Worm (Caenorhabditis elegans) whole organism, L2 larva: ENCODE data around the gene C09H10.4.

Experiments
- C34F6.9 ChIP-seq: fragments of 150-350 bp; optimal IDR thresholded peaks from 2 replicates; lab custom pipeline; 2014; ENCODE audit warnings: missing biosample characterization, missing genetic modification characterization
- R02D3.7 ChIP-seq: fragments of 150-350 bp; optimal IDR thresholded peaks from 2 replicates; lab custom pipeline; 2014; ENCODE audit warnings: missing biosample characterization, missing genetic modification characterization
- Y55F3AM.14 ChIP-seq: fragments of 200-800 bp; sonication (Bioruptor generic); optimal IDR thresholded peaks from 2 replicates; lab custom pipeline; 2018; ENCODE audit warnings: mild to moderate bottlenecking, missing genetic modification characterization, missing compliant biosample characterization
- alr-1 ChIP-seq: fragments of 150-350 bp; optimal IDR thresholded peaks from 2 replicates; lab custom pipeline; 2014; ENCODE audit warnings: missing biosample characterization, missing genetic modification characterization
- aly-2 ChIP-seq: fragments of 150-350 bp; optimal IDR thresholded peaks from 2 replicates; lab custom pipeline; 2014; ENCODE audit warnings: missing biosample characterization, missing genetic modification characterization
- ama-1 ChIP-seq: fragments of 150-350 bp; optimal IDR thresholded peaks from 2 replicates; lab custom pipeline; 2018; ENCODE audit warnings: inconsistent platforms
- blmp-1 ChIP-seq: sonication (generic microtip); optimal IDR thresholded peaks from 2 replicates; lab custom pipeline; 2017; ENCODE audit warnings: missing genetic modification characterization, mild to moderate bottlenecking, missing compliant biosample characterization, antibody characterized with exemption, moderate library complexity; ENCODE audit not compliant: insufficient read depth
- ceh-16 ChIP-seq: fragments of 150-350 bp; optimal IDR thresholded peaks from 2 replicates; lab custom pipeline; 2014; ENCODE audit warnings: missing biosample characterization, missing genetic modification characterization
- ceh-82 ChIP-seq: fragments of 150-350 bp; optimal IDR thresholded peaks from 2 replicates; lab custom pipeline; 2014; ENCODE audit warnings: missing biosample characterization, missing genetic modification characterization
- crh-2 ChIP-seq: sonication (generic microtip); optimal IDR thresholded peaks from 2 replicates; lab custom pipeline; 2017; ENCODE audit warnings: missing biosample characterization, missing genetic modification characterization
- elt-1 ChIP-seq: fragments of 150-350 bp; optimal IDR thresholded peaks from 2 replicates; lab custom pipeline; 2014; ENCODE audit warnings: missing biosample characterization, missing genetic modification characterization
- elt-3 ChIP-seq: sonication (generic microtip); optimal IDR thresholded peaks from 2 replicates; lab custom pipeline; 2017; ENCODE audit warnings: missing biosample characterization, missing genetic modification characterization
- fos-1 ChIP-seq: fragments of 150-350 bp; optimal IDR thresholded peaks from 2 replicates; lab custom pipeline; 2014; ENCODE audit warnings: missing biosample characterization, missing genetic modification characterization
- lin-11 ChIP-seq: fragments of 150-350 bp; sonication (generic microtip); optimal IDR thresholded peaks from 2 replicates; lab custom pipeline; 2014; ENCODE audit warnings: missing biosample characterization, missing genetic modification characterization, inconsistent platforms, mixed read lengths
- lin-39 ChIP-seq: fragments of 150-350 bp; optimal IDR thresholded peaks from 2 replicates; lab custom pipeline; 2014; ENCODE audit warnings: missing biosample characterization, missing genetic modification reagents, missing genetic modification characterization
- lsy-2 ChIP-seq, 2 experiments: fragments of 150-350 bp in 1 of 2; sonication (generic microtip) in 1 of 2; optimal IDR thresholded peaks; 2 replicates each; lab custom pipeline; 2014 to 2017; ENCODE audit warnings: missing biosample characterization in 2 of 2, missing genetic modification characterization in 2 of 2
- mab-5 ChIP-seq: fragments of 150-350 bp; optimal IDR thresholded peaks from 2 replicates; lab custom pipeline; 2014; ENCODE audit warnings: missing biosample characterization, missing genetic modification characterization
- mbf-1 ChIP-seq: sonication (generic microtip); optimal IDR thresholded peaks from 2 replicates; lab custom pipeline; 2017; ENCODE audit warnings: missing biosample characterization, missing genetic modification characterization
- mdl-1 ChIP-seq, 2 experiments: fragments of 150-350 bp in 1 of 2; sonication (generic microtip) in 1 of 2; optimal IDR thresholded peaks; 2 replicates each; lab custom pipeline; 2017; ENCODE audit warnings: missing biosample characterization in 2 of 2, missing genetic modification characterization in 2 of 2
- nhr-10 ChIP-seq: sonication (generic microtip); optimal IDR thresholded peaks from 2 replicates; lab custom pipeline; 2017; ENCODE audit warnings: missing biosample characterization, missing genetic modification characterization
- nhr-11 ChIP-seq: fragments of 150-350 bp; optimal IDR thresholded peaks from 2 replicates; lab custom pipeline; 2014; ENCODE audit warnings: missing biosample characterization, missing genetic modification characterization
- nhr-12 ChIP-seq: fragments of 150-350 bp; optimal IDR thresholded peaks from 2 replicates; lab custom pipeline; 2014; ENCODE audit warnings: missing biosample characterization, missing genetic modification characterization
- nhr-129 ChIP-seq: fragments of 150-350 bp; optimal IDR thresholded peaks from 2 replicates; lab custom pipeline; 2014; ENCODE audit warnings: missing biosample characterization, missing genetic modification characterization
- nhr-21 ChIP-seq: fragments of 150-350 bp; optimal IDR thresholded peaks from 2 replicates; lab custom pipeline; 2014; ENCODE audit warnings: missing biosample characterization, missing genetic modification characterization
- nhr-25 ChIP-seq: fragments of 150-350 bp; sonication (generic microtip); optimal IDR thresholded peaks from 3 replicates; lab custom pipeline; 2014; ENCODE audit warnings: missing biosample characterization, missing genetic modification characterization
- nhr-6 ChIP-seq: fragments of 150-350 bp; optimal IDR thresholded peaks from 2 replicates; lab custom pipeline; 2014; ENCODE audit warnings: missing biosample characterization, missing genetic modification characterization
- nhr-77 ChIP-seq: fragments of 150-350 bp; optimal IDR thresholded peaks from 2 replicates; lab custom pipeline; 2014; ENCODE audit warnings: missing biosample characterization, missing genetic modification characterization
- peb-1 ChIP-seq: fragments of 150-350 bp; optimal IDR thresholded peaks from 2 replicates; lab custom pipeline; 2014; ENCODE audit warnings: missing biosample characterization, missing genetic modification characterization
- sem-4 ChIP-seq: fragments of 150-350 bp; optimal IDR thresholded peaks from 2 replicates; lab custom pipeline; 2014; ENCODE audit warnings: missing biosample characterization, missing genetic modification reagents, missing genetic modification characterization
- skn-1 ChIP-seq: sonication (generic microtip); optimal IDR thresholded peaks from 2 replicates; lab custom pipeline; 2017; ENCODE audit warnings: missing biosample characterization, missing genetic modification characterization
- sma-3 ChIP-seq: sonication (generic microtip); optimal IDR thresholded peaks from 2 replicates; lab custom pipeline; 2016; ENCODE audit warnings: missing genetic modification reagents, missing genetic modification characterization, missing compliant biosample characterization
- sma-9 ChIP-seq, 2 experiments: fragments of 150-350 bp in 1 of 2; sonication (generic microtip) in 1 of 2; optimal IDR thresholded peaks; 2 replicates each; lab custom pipeline; 2014 to 2016; ENCODE audit warnings: missing genetic modification characterization in 2 of 2, mild to moderate bottlenecking in 1 of 2, missing biosample characterization in 1 of 2, missing compliant biosample characterization in 1 of 2, missing genetic modification reagents in 1 of 2, moderate library complexity in 1 of 2
- unc-39 ChIP-seq: fragments of 150-350 bp; optimal IDR thresholded peaks from 2 replicates; lab custom pipeline; 2014; ENCODE audit warnings: missing biosample characterization, missing genetic modification characterization
- unc-55 ChIP-seq: fragments of 150-350 bp; sonication (generic microtip); optimal IDR thresholded peaks from 3 replicates; lab custom pipeline; 2014; ENCODE audit warnings: missing biosample characterization, missing genetic modification reagents, missing genetic modification characterization
- zag-1 ChIP-seq: fragments of 150-350 bp; optimal IDR thresholded peaks from 2 replicates; lab custom pipeline; 2014; ENCODE audit warnings: missing biosample characterization, missing genetic modification characterization
- ztf-1 ChIP-seq: fragments of 200-800 bp; sonication (Bioruptor generic); conservative IDR thresholded peaks from 2 replicates; pipeline ENCODE4 v1.3.6; 2022; ENCODE audit warnings: missing genetic modification characterization, missing compliant biosample characterization
- ztf-11 ChIP-seq: sonication (generic microtip); optimal IDR thresholded peaks from 2 replicates; lab custom pipeline; 2017; ENCODE audit warnings: missing biosample characterization, missing genetic modification characterization
- ztf-4 ChIP-seq: fragments of 150-350 bp; optimal IDR thresholded peaks from 2 replicates; lab custom pipeline; 2014; ENCODE audit warnings: missing biosample characterization, missing genetic modification characterization

The C09H10.4 gene

ce11 chrII:11091577-11091976, 8.4 kb upstream of the C09H10.4 start:
- no peak for TF ChIP-seq nhr-12 (tag; lab: Kevin White, UChicago)
- TF ChIP-seq peb-1 (tag; lab: Kevin White, UChicago), result no peak
- no peak for TF ChIP-seq ceh-16 (tag; lab: Kevin White, UChicago)
- TF ChIP-seq elt-1 (tag; lab: Kevin White, UChicago), result no peak
- no peak for TF ChIP-seq C34F6.9 (tag; lab: Kevin White, UChicago)
- no peak for TF ChIP-seq nhr-77 (tag; lab: Kevin White, UChicago)
- no peak for TF ChIP-seq lin-39 (tag; lab: Kevin White, UChicago)
- TF ChIP-seq skn-1, result no peak
- TF ChIP-seq nhr-21, result no peak
- no peak for TF ChIP-seq sma-9 (GFP tag; optimal IDR thresholded peaks at IDR 0.05; lab: Kevin White, UChicago)
- TF ChIP-seq sma-9 (tag; optimal IDR thresholded peaks at IDR 0.05; lab: Kevin White, UChicago), result no peak
- no peak for TF ChIP-seq R02D3.7
- no peak for TF ChIP-seq elt-3 (tag; lab: Kevin White, UChicago)
- no peak for TF ChIP-seq ama-1 (lab: Kevin White, UChicago)
- TF ChIP-seq aly-2 (tag; lab: Kevin White, UChicago), result no peak
- TF ChIP-seq ztf-1 (GFP tag; lab: Robert Waterston, UW), result no peak
- no peak for TF ChIP-seq Y55F3AM.14 (GFP tag; lab: Kevin White, UChicago)
- no peak for TF ChIP-seq nhr-10
- no peak for TF ChIP-seq nhr-6 (tag; lab: Kevin White, UChicago)

ce11 chrII:11092413-11092812, 7.5 kb upstream of the C09H10.4 start, which contains the start of gene rpl-42:
Gene rpl-42 (plus strand): TSS chrII:11092713.
- TF ChIP-seq skn-1 (no peak), nhr-11 (no peak), unc-55 (GFP tag; lab: Kevin White, UChicago) (no peak), ztf-4 (tag; lab: Kevin White, UChicago) (no peak), sem-4 (tag; lab: Kevin White, UChicago) (no peak), unc-39 (no peak), nhr-6 (tag; lab: Kevin White, UChicago) (no peak), mab-5 (tag; lab: Kevin White, UChicago) (no peak), blmp-1 (tag; lab: Kevin White, UChicago) (no peak), elt-3 (tag; lab: Kevin White, UChicago) (no peak), crh-2 (tag; lab: Kevin White, UChicago) (no peak), Y55F3AM.14 (GFP tag; lab: Kevin White, UChicago) (no peak), ztf-11 (tag; lab: Kevin White, UChicago) (no peak), nhr-10 (no peak), nhr-25 (tag; lab: Kevin White, UChicago) (no peak), lin-11 (no peak), C34F6.9 (tag; lab: Kevin White, UChicago) (no peak), nhr-129 (tag; lab: Kevin White, UChicago) (no peak), zag-1 (tag; lab: Kevin White, UChicago) (no peak), lsy-2 (tag; optimal IDR thresholded peaks at IDR 0.05; lab: Kevin White, UChicago) (no peak)

- TF ChIP-seq R02D3.7 (no peak), sma-3 (GFP tag; lab: Kevin White, UChicago) (no peak), ama-1 (lab: Kevin White, UChicago) (no peak), fos-1 (tag; lab: Kevin White, UChicago) (no peak), unc-39 (no peak), mdl-1 (tag; optimal IDR thresholded peaks at IDR 0.05; lab: Kevin White, UChicago) (no peak), ztf-1 (GFP tag; lab: Robert Waterston, UW) (no peak), ceh-82 (no peak), Y55F3AM.14 (GFP tag; lab: Kevin White, UChicago) (no peak), ztf-11 (tag; lab: Kevin White, UChicago) (no peak), ztf-4 (tag; lab: Kevin White, UChicago) (no peak), crh-2 (tag; lab: Kevin White, UChicago) (no peak), zag-1 (tag; lab: Kevin White, UChicago) (no peak), nhr-10 (no peak), sem-4 (tag; lab: Kevin White, UChicago) (no peak), alr-1 (no peak), peb-1 (tag; lab: Kevin White, UChicago) (no peak), mbf-1 (tag; lab: Kevin White, UChicago) (no peak), nhr-6 (tag; lab: Kevin White, UChicago) (no peak)
- TF ChIP-seq, all 48 proteins: peak for 0
Observed at ce11 chrII:11094431-11094830, 5.5 kb upstream of the C09H10.4 start.
